Fruit fly (Drosophila melanogaster) whole organism, wandering third instar larva: ENCODE data around the gene RpS25.

Source experiments
- Abd-B ChIP-seq: fragments of >200 bp; optimal IDR thresholded peaks from 2 replicates; lab custom pipeline; 2017; ENCODE audit warnings: missing biosample characterization, missing genetic modification characterization
- HLH106 ChIP-seq: fragments of 200-800 bp; optimal IDR thresholded peaks from 3 replicates; lab custom pipeline; 2019; ENCODE audit warnings: missing biosample characterization, mild to moderate bottlenecking, missing genetic modification characterization, moderate library complexity
- OdsH ChIP-seq: fragments of 200-800 bp; sonication (Bioruptor generic); optimal IDR thresholded peaks from 2 replicates; lab custom pipeline; 2016; ENCODE audit warnings: missing biosample characterization, mild to moderate bottlenecking, missing genetic modification characterization
- Vsx2 ChIP-seq: fragments of 200-300, 225-300 bp; sonication (Bioruptor generic); optimal IDR thresholded peaks from 2 replicates; lab custom pipeline; 2018; ENCODE audit warnings: missing biosample characterization, missing genetic modification characterization; ENCODE audit not compliant: partially characterized antibody
- dl ChIP-seq, 2 experiments: fragments of 175-275, 200-275 bp in 1 of 2; fragments of 200-275 bp in 1 of 2; sonication (Bioruptor generic); optimal IDR thresholded peaks; lab custom pipeline; 2018; ENCODE audit warnings: mild to moderate bottlenecking in 2 of 2, missing biosample characterization in 2 of 2, missing genetic modification characterization in 2 of 2, moderate library complexity in 2 of 2; ENCODE audit not compliant: partially characterized antibody in 2 of 2, insufficient read depth in 1 of 2
- h ChIP-seq: fragments of 200-800 bp; sonication (Bioruptor generic); optimal IDR thresholded peaks from 3 replicates; lab custom pipeline; 2016; ENCODE audit warnings: missing biosample characterization, mild to moderate bottlenecking, missing genetic modification characterization
- lola ChIP-seq: fragments of >200 bp; optimal IDR thresholded peaks from 2 replicates; lab custom pipeline; 2017; ENCODE audit warnings: missing biosample characterization, missing genetic modification characterization
- pan ChIP-seq: fragments of >200 bp; optimal IDR thresholded peaks from 2 replicates; lab custom pipeline; 2017
- psq ChIP-seq: fragments of 200-800 bp; sonication (Bioruptor generic); optimal IDR thresholded peaks from 3 replicates; lab custom pipeline; 2017; ENCODE audit warnings: missing biosample characterization, mild to moderate bottlenecking, missing genetic modification characterization, moderate library complexity
- usp ChIP-seq: fragments of >200 bp; optimal IDR thresholded peaks from 2 replicates; lab custom pipeline; 2017; ENCODE audit warnings: missing biosample characterization, missing genetic modification characterization
- woc ChIP-seq: sonication (Bioruptor generic); optimal IDR thresholded peaks from 2 replicates; lab custom pipeline; 2016; ENCODE audit warnings: missing biosample characterization, mild to moderate bottlenecking, missing genetic modification characterization

DNA sequence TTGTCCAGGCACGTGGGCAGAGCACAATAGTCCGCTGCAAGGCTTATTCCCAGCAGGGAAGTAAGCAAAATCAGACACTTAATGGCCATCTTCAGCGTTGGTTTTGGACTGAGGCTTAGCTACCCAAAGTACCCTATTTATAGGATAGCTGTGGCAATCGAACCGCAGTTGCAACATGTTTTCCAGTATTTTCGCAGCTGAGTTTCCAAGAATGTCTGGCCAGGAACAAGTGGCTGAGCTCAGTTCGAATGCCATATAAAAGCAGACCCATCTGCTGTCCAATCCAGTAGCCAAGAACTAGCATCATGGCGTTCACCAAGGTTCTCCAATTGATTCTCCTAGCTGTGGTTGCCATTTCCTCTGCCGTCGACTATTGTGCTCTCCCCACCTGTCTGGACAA is 24.8 kb upstream of the RpS25 start, which contains the start of the genes scpr-B and scpr-A:
- no peak for TF ChIP-seq Abd-B (GFP tag; lab: Kevin White, UChicago)
- no peak for TF ChIP-seq woc (GFP tag; lab: Kevin White, UChicago)
- TF ChIP-seq usp (GFP tag; lab: Kevin White, UChicago) = no peak
- no peak for TF ChIP-seq HLH106 (tag; lab: Kevin White, UChicago)
- TF ChIP-seq dl (GFP tag; optimal IDR thresholded peaks at IDR 0.05; lab: Kevin White, UChicago; ENCODE audit: insufficient read depth in 1 of 2, partially characterized antibody in 2 of 2) = no peak
- TF ChIP-seq Vsx2 (GFP tag; lab: Kevin White, UChicago) = no peak
- no peak for TF ChIP-seq psq (GFP tag; lab: Kevin White, UChicago)
- no peak for TF ChIP-seq lola (GFP tag; lab: Kevin White, UChicago)
- TF ChIP-seq OdsH (GFP tag; lab: Kevin White, UChicago) = no peak
- TF ChIP-seq pan = no peak
- TF ChIP-seq h (GFP tag; lab: Kevin White, UChicago) = no peak
